Fruit fly (Drosophila melanogaster) whole organism, wandering third instar larva: ENCODE results near the gene CG44405.

ENCODE experiments used
- Hr83 ChIP-seq: fragments of 200-300 bp; sonication (Bioruptor generic); optimal IDR thresholded peaks from 2 replicates; lab custom pipeline; 2016; ENCODE audit warnings: missing biosample characterization, mild to moderate bottlenecking, missing genetic modification characterization, moderate library complexity; ENCODE audit not compliant: poor library complexity, severe bottlenecking
- Mio ChIP-seq: sonication (Bioruptor generic); optimal IDR thresholded peaks from 2 replicates; lab custom pipeline; 2016; ENCODE audit warnings: missing biosample characterization, missing genetic modification characterization
- Myc ChIP-seq: fragments of >200 bp; optimal IDR thresholded peaks from 2 replicates; lab custom pipeline; 2017
- Rel ChIP-seq, 2 experiments: fragments of 200-800 bp; sonication (Bioruptor generic) in 1 of 2; optimal IDR thresholded peaks; 2 replicates in 1 of 2; 3 replicates in 1 of 2; lab custom pipeline; 2016 to 2019; ENCODE audit warnings: mild to moderate bottlenecking in 2 of 2, missing biosample characterization in 2 of 2, missing genetic modification characterization in 2 of 2, moderate library complexity in 1 of 2
- brk ChIP-seq: fragments of 200-800 bp; sonication (Bioruptor generic); optimal IDR thresholded peaks from 2 replicates; lab custom pipeline; 2016; ENCODE audit warnings: missing biosample characterization, mild to moderate bottlenecking, missing genetic modification characterization
- dmrt93B ChIP-seq: fragments of 200-800 bp; sonication (Bioruptor generic); optimal IDR thresholded peaks from 2 replicates; lab custom pipeline; 2018; ENCODE audit warnings: missing biosample characterization, mild to moderate bottlenecking, missing genetic modification characterization
- ey ChIP-seq: fragments of 200-800 bp; sonication (Bioruptor generic); optimal IDR thresholded peaks from 2 replicates; lab custom pipeline; 2016; ENCODE audit warnings: missing biosample characterization, missing genetic modification characterization
- foxo ChIP-seq, 2 experiments: fragments of 200-800 bp; sonication (Bioruptor generic); optimal IDR thresholded peaks; 2 replicates in 1 of 2; 3 replicates in 1 of 2; lab custom pipeline; 2016 to 2017; ENCODE audit warnings: missing biosample characterization in 2 of 2, missing genetic modification characterization in 2 of 2
- usp ChIP-seq: fragments of >200 bp; optimal IDR thresholded peaks from 2 replicates; lab custom pipeline; 2017; ENCODE audit warnings: missing biosample characterization, missing genetic modification characterization

dm6 chr2L:16326892-16327291 is 15.2 kb downstream of the CG44405 start, which contains the start of gene CG4278:
- no peak for TF ChIP-seq Myc
- TF ChIP-seq usp (GFP tag; lab: Kevin White, UChicago), result no peak
- TF ChIP-seq Mio (GFP tag; lab: Kevin White, UChicago), result no peak
- no peak for TF ChIP-seq brk (GFP tag; lab: Kevin White, UChicago)
- TF ChIP-seq Hr83 (GFP tag; lab: Kevin White, UChicago), result no peak
- no peak for TF ChIP-seq Rel (GFP tag; optimal IDR thresholded peaks at IDR 0.05; lab: Kevin White, UChicago)
- TF ChIP-seq Rel (tag; optimal IDR thresholded peaks at IDR 0.05; lab: Kevin White, UChicago), result no peak
- no peak for TF ChIP-seq ey
- no peak for TF ChIP-seq dmrt93B (GFP tag; lab: Kevin White, UChicago)
- TF ChIP-seq foxo (GFP tag; optimal IDR thresholded peaks at IDR 0.05; lab: Kevin White, UChicago), result no peak
